Worm (Caenorhabditis elegans): ENCODE data around the gene C32D5.12.

The C32D5.12 gene

DNA sequence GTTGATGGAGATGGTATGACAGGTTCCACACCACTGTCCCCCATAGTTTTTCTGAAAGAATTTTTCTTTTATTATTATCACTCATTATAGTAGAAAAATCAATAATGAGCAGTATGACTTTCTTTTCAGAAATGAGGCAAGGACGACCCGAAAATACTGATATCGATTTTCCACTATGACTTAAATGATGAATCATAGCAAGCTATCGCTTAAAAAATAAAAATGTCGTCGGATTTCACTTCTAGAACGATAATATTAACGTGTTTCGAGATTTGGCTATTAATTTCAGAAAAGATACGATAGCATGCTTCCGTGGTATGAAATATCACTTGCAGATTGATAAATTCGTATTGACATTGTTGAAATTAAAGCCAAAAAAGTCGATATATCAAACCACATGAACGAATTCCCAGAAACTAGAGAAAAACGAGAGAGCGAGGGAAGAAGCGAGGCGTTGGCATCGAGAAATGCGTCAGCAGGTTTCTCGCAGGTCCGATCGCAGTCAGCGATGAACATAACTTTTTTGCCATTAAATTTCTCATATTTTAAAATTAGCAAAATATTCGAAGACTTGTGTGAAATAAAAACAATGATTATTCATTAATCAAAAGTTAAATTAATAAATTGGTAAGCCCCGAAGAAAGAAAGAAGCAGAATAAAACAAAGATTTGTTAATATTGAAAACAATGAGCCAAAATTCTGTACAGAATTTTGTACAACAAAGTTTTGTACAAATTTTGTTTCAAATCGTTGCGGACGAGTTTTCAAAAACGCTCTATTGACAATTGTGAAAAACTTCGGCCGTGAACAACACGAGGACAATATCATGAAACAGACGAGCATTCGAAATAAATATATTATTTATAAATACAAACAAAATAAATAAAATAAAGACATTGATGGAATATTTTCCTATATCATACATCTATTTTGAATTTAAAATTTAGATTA lies 3.1 kb downstream of the C32D5.12 start, which contains the start of gene C32D5.11:
TSS of gene C32D5.11 (minus strand) at position 51 of the 951 bp plus-strand sequence.
- peak; percentile 12 for TF ChIP-seq lin-39 (tag; optimal IDR thresholded peaks at IDR 0.05)
- no peak for TF ChIP-seq nhr-28 (tag; optimal IDR thresholded peaks at IDR 0.05)
- TF ChIP-seq pag-3 (tag; optimal IDR thresholded peaks at IDR 0.05; ENCODE audit: borderline replicate concordance, insufficient read depth) = peak; percentile 1
- TF ChIP-seq blmp-1 (tag; optimal IDR thresholded peaks at IDR 0.05) = peak; percentile 67
- TF ChIP-seq hpl-2 (GFP tag; optimal IDR thresholded peaks at IDR 0.05) = no peak
- TF ChIP-seq tlp-1 (tag; optimal IDR thresholded peaks at IDR 0.05) = no peak
- TF ChIP-seq hlh-17 (GFP tag; optimal IDR thresholded peaks at IDR 0.05; ENCODE audit: borderline replicate concordance) = no peak
- no peak for TF ChIP-seq vab-15 (tag; optimal IDR thresholded peaks at IDR 0.05)
- TF ChIP-seq elt-3 (tag; optimal IDR thresholded peaks at IDR 0.05) = peak in 2 of 6 experiments; percentile 17 to 45
- peak; percentile 89 for TF ChIP-seq nhr-71 (tag; optimal IDR thresholded peaks at IDR 0.05)
- TF ChIP-seq nhr-47 (tag; optimal IDR thresholded peaks at IDR 0.05) = peak; percentile 84
- TF ChIP-seq irx-1 (tag; optimal IDR thresholded peaks at IDR 0.05) = peak; percentile 63
- TF ChIP-seq pqm-1 (tag; optimal IDR thresholded peaks at IDR 0.05) = no peak
- peak; percentile 49 for TF ChIP-seq lir-3 (tag; optimal IDR thresholded peaks at IDR 0.05; ENCODE audit: poor library complexity)
- no peak for TF ChIP-seq ama-1 (optimal IDR thresholded peaks at IDR 0.05)
- peak; percentile 78 for TF ChIP-seq unc-86 (tag; optimal IDR thresholded peaks at IDR 0.05)
- TF ChIP-seq ztf-11 (tag; optimal IDR thresholded peaks at IDR 0.05) = no peak
- TF ChIP-seq sup-37 (GFP tag; optimal IDR thresholded peaks at IDR 0.05) = no peak
- TF ChIP-seq sox-4 (tag; optimal IDR thresholded peaks at IDR 0.05) = no peak
- peak; percentile 48 for TF ChIP-seq jun-1 (tag; optimal IDR thresholded peaks at IDR 0.05)
- no peak for TF ChIP-seq nhr-76 (tag; optimal IDR thresholded peaks at IDR 0.05)
- no peak for TF ChIP-seq elt-2 (tag; optimal IDR thresholded peaks at IDR 0.05)
- no peak for TF ChIP-seq fkh-10 (GFP tag; optimal IDR thresholded peaks at IDR 0.05)
- TF ChIP-seq fkh-8 (tag; optimal IDR thresholded peaks at IDR 0.05) = peak; percentile 91
- peak; percentile 72 for TF ChIP-seq nhr-19 (GFP tag; conservative IDR thresholded peaks at IDR 0.05)
- peak; percentile 49 for TF ChIP-seq unc-130 (tag; optimal IDR thresholded peaks at IDR 0.05)
- peak; percentile 16 for TF ChIP-seq snpc-4 (tag; optimal IDR thresholded peaks at IDR 0.05)
- TF ChIP-seq mep-1 (tag; optimal IDR thresholded peaks at IDR 0.05) = peak; percentile 85
- peak in 1 of 2 experiments; percentile 61 for TF ChIP-seq mdl-1 (tag; optimal IDR thresholded peaks at IDR 0.05)
- no peak for TF ChIP-seq zip-4 (GFP tag; optimal IDR thresholded peaks at IDR 0.05)
- no peak for TF ChIP-seq C34B4.2 (tag; optimal IDR thresholded peaks at IDR 0.05)
- peak; percentile 51 to 77 (median 70) for TF ChIP-seq ceh-82 (tag; optimal IDR thresholded peaks at IDR 0.05)
- TF ChIP-seq snu-23 (GFP tag; optimal IDR thresholded peaks at IDR 0.05) = peak; percentile 88
- no peak for TF ChIP-seq sptf-1 (tag; optimal IDR thresholded peaks at IDR 0.05)
- TF ChIP-seq lin-15B (tag; optimal IDR thresholded peaks at IDR 0.05) = peak; percentile 57
- peak; percentile 17 for TF ChIP-seq pax-3 (tag; optimal IDR thresholded peaks at IDR 0.05)
- TF ChIP-seq unc-98 (GFP tag; IDR thresholded peaks at IDR 0.05) = no peak
- TF ChIP-seq ces-1 (GFP tag; optimal IDR thresholded peaks at IDR 0.05) = no peak
- TF ChIP-seq unc-30 (tag; optimal IDR thresholded peaks at IDR 0.05) = no peak
- TF ChIP-seq egl-13 (tag; optimal IDR thresholded peaks at IDR 0.05) = peak; percentile 21
- TF ChIP-seq swsn-7 (tag; optimal IDR thresholded peaks at IDR 0.05) = peak; percentile 83
- TF ChIP-seq dpl-1 (GFP tag; optimal IDR thresholded peaks at IDR 0.05) = peak; percentile 49 to 81 (median 78)
- no peak for TF ChIP-seq aha-1 (tag; optimal IDR thresholded peaks at IDR 0.05)
- peak; percentile 82 to 86 for TF ChIP-seq lsy-2 (tag; optimal IDR thresholded peaks at IDR 0.05)
- peak; percentile 63 for TF ChIP-seq ztf-4 (tag; optimal IDR thresholded peaks at IDR 0.05)
- peak; percentile 69 for TF ChIP-seq lin-13 (GFP tag; optimal IDR thresholded peaks at IDR 0.05)
- TF ChIP-seq alr-1 (tag; optimal IDR thresholded peaks at IDR 0.05; ENCODE audit: borderline replicate concordance) = no peak
- TF ChIP-seq F16B12.6 (tag; optimal IDR thresholded peaks at IDR 0.05) = peak; percentile 54
- no peak for TF ChIP-seq ceh-88 (GFP tag; IDR thresholded peaks at IDR 0.05)
- peak; percentile 90 for TF ChIP-seq C16A3.4 (tag; optimal IDR thresholded peaks at IDR 0.05)

Measured in whole organism, L1 larva.